Worm (Caenorhabditis elegans): ENCODE measurements around the gene F55C5.17.

DNA sequence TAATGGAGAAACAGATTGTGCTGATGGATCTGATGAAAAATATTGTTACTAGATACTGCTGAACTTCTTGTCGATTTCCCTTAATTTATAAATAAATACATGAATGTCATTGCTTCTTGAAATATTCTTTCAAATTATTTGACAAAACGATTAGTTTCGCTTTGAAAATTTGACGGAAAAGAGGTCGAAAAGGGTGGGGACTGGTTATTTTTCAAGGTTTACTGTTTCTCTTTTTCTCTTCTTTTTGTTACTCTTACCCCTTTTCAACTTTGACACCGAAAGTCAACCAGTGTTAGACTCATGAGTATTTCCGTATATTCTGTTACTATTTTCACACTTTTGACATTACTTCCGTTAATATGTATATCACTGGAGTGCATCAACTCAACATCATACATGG is 47.0 kb upstream of the F55C5.17 start, which contains the start of gene T04H1.12:
- no peak for TF ChIP-seq athp-1 (tag; optimal IDR thresholded peaks at IDR 0.05)
- no peak for TF ChIP-seq tbx-9 (tag; optimal IDR thresholded peaks at IDR 0.05; ENCODE audit: borderline replicate concordance)
- no peak for TF ChIP-seq egl-18 (GFP tag; IDR thresholded peaks at IDR 0.05)
- no peak for TF ChIP-seq dox-1 (GFP tag; IDR thresholded peaks at IDR 0.05)
- TF ChIP-seq nfya-1 (tag; optimal IDR thresholded peaks at IDR 0.05; ENCODE audit: borderline replicate concordance, insufficient read depth): no peak

Measured in whole organism, young adult.